Worm (Caenorhabditis elegans) whole organism, midembryonic: ENCODE results near the gene ZK185.5.

ENCODE experiments used
- cog-1 ChIP-seq: sonication (generic microtip); optimal IDR thresholded peaks from 2 replicates; lab custom pipeline; 2016; ENCODE audit warnings: missing genetic modification characterization, missing compliant biosample characterization
- flt-1 ChIP-seq: fragments of 200-800 bp; sonication (Bioruptor generic); IDR thresholded peaks from 2 replicates; pipeline ENCODE4 v1.3.6; 2022; ENCODE audit warnings: missing genetic modification characterization, missing compliant biosample characterization
- ref-1 ChIP-seq: fragments of 200-800 bp; sonication (Bioruptor generic); conservative IDR thresholded peaks from 2 replicates; pipeline ENCODE4 v1.3.6; 2022; ENCODE audit warnings: missing genetic modification reagents, missing genetic modification characterization, missing compliant biosample characterization
- tab-1 ChIP-seq: fragments of 200-800 bp; sonication (Bioruptor generic); IDR thresholded peaks from 2 replicates; pipeline ENCODE4 v1.3.6; 2022; ENCODE audit warnings: missing genetic modification characterization, missing compliant biosample characterization
- ztf-23 ChIP-seq: fragments of 200-800 bp; sonication (Bioruptor generic); IDR thresholded peaks from 2 replicates; pipeline ENCODE4 v1.3.6; 2022; ENCODE audit warnings: missing genetic modification reagents, missing genetic modification characterization, missing compliant biosample characterization

ce11 chrIV:4526028-4526427 lies 19.7 kb downstream of the ZK185.5 start:
- no peak for TF ChIP-seq ztf-23
- TF ChIP-seq ref-1 (GFP tag; lab: Robert Waterston, UW), result no peak
- no peak for TF ChIP-seq flt-1 (GFP tag; lab: Robert Waterston, UW)
- no peak for TF ChIP-seq cog-1 (tag; lab: Kevin White, UChicago)
- TF ChIP-seq tab-1 (GFP tag; lab: Robert Waterston, UW), result no peak
